Worm (Caenorhabditis elegans): ENCODE results near the gene cest-34.

cest-34 gene

DNA sequence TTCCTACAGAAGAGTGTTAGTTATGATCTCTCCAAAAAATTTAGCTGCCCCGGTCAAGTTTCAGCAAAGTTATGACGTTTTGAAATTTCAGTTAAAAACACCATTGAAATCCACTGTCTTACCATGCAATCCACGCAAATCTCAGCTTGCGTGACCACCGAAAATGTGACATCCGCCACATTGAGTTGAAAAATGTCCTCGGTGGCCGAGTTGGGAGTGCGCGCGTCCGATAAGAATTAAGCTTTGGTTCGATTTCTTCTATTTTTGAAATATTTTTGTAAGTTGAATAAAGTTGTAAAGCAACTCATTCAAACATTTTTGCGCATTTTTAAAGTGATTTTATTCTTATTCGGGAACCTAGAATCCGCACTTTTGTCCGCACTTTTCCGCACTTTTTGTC is 34.5 kb downstream of the cest-34 start:
- TF ChIP-seq madf-6 (GFP tag; IDR thresholded peaks at IDR 0.05) (peak; percentile 63; the same call in 1 of the 2 replicates), rpc-1 (optimal IDR thresholded peaks at IDR 0.05) (peak; percentile 23), rpc-1 (tag; optimal IDR thresholded peaks at IDR 0.05) (peak; percentile 60), hmg-1.2 (GFP tag; IDR thresholded peaks at IDR 0.05) (peak; percentile 56; the same call in 1 of the 2 replicates), D2030.7 (GFP tag; IDR thresholded peaks at IDR 0.05) (0 out of 2 replicates have a peak, but pooled peaks have one; percentile 39), tbp1 (GFP tag; optimal IDR thresholded peaks at IDR 0.05) (peak; percentile 83), madf-8 (GFP tag; conservative IDR thresholded peaks at IDR 0.05) (peak; percentile 30; the same call in 1 of the 2 replicates), B0261.1 (tag; optimal IDR thresholded peaks at IDR 0.05) (peak; percentile 60), attf-3 (GFP tag; conservative IDR thresholded peaks at IDR 0.05) (peak; percentile 50; the same call in 1 of the 2 replicates)

- peak; percentile 88 for TF ChIP-seq attf-3 (GFP tag; conservative IDR thresholded peaks at IDR 0.05)
These were observed 38.3 kb downstream of the cest-34 start for ce11 chrV:6714858-6715257.

ce11 chrV:6718232-6718631 is 41.6 kb downstream of the cest-34 start, which contains the start of gene srg-30:
Gene srg-30, minus strand, starts transcription at chrV:6718332.
- TF ChIP-seq D2030.7 (GFP tag; IDR thresholded peaks at IDR 0.05): no peak
- no peak for TF ChIP-seq lag-1 (GFP tag; IDR thresholded peaks at IDR 0.05)
- no peak for TF ChIP-seq sea-2 (GFP tag; IDR thresholded peaks at IDR 0.05)
- no peak for TF ChIP-seq mcd-1 (GFP tag; IDR thresholded peaks at IDR 0.05)
- TF ChIP-seq F57A8.1 (GFP tag; optimal IDR thresholded peaks at IDR 0.05): no peak
- TF ChIP-seq zim-3 (tag; optimal IDR thresholded peaks at IDR 0.05): no peak
- TF ChIP-seq zfh-2 (GFP tag; conservative IDR thresholded peaks at IDR 0.05): no peak
- TF ChIP-seq mes-4 (tag; optimal IDR thresholded peaks at IDR 0.05): no peak
- TF ChIP-seq T07F8.4 (tag; optimal IDR thresholded peaks at IDR 0.05): no peak
- no peak for TF ChIP-seq ceh-91 (GFP tag; IDR thresholded peaks at IDR 0.05)
- TF ChIP-seq ceh-100 (GFP tag; IDR thresholded peaks at IDR 0.05): no peak
- no peak for TF ChIP-seq B0336.3 (GFP tag; IDR thresholded peaks at IDR 0.05)
- TF ChIP-seq rec-8 (tag; optimal IDR thresholded peaks at IDR 0.05): no peak
- TF ChIP-seq F23B12.7 (tag; optimal IDR thresholded peaks at IDR 0.05; ENCODE audit: insufficient read depth): no peak
- TF ChIP-seq efl-1 (GFP tag; optimal IDR thresholded peaks at IDR 0.05): no peak
- no peak for TF ChIP-seq lsy-27 (tag; optimal IDR thresholded peaks at IDR 0.05; ENCODE audit: borderline replicate concordance, insufficient read depth)

DNA sequence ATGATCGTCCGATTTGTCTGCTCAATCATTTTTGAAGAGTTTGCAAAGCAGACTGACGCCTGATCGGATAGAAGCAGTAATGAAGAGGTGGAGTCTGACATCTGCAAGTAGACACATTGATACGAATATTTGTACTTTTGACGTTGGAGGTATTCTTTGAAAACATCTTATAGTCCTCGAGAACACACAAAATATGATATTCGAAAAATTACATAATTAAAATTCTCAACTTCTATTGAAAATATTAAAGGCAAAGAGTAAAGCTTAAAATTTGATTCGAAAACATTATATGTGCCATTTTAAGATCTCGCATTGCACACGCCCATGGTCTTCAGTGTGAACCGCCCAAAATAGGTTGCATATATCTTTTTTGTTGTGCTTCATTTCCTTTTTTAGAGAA is 45.8 kb downstream of the cest-34 start, which contains the start of gene ZC487.2:
Gene ZC487.2 (minus strand): TSS at position 101 of the 400 bp plus-strand sequence.
- no peak for TF ChIP-seq lag-1 (GFP tag; IDR thresholded peaks at IDR 0.05)
- no peak for TF ChIP-seq fkh-3 (tag; optimal IDR thresholded peaks at IDR 0.05)
- no peak for TF ChIP-seq mel-28 (tag; optimal IDR thresholded peaks at IDR 0.05; ENCODE audit: borderline replicate concordance)
- TF ChIP-seq ccch-3 (GFP tag; optimal IDR thresholded peaks at IDR 0.05): no peak
- no peak for TF ChIP-seq F39B2.1 (GFP tag; IDR thresholded peaks at IDR 0.05)
- no peak for TF ChIP-seq lsy-27 (tag; optimal IDR thresholded peaks at IDR 0.05; ENCODE audit: borderline replicate concordance, insufficient read depth)
- TF ChIP-seq ceh-79 (tag; optimal IDR thresholded peaks at IDR 0.05): no peak
- no peak for TF ChIP-seq ets-4 (GFP tag; optimal IDR thresholded peaks at IDR 0.05)

DNA sequence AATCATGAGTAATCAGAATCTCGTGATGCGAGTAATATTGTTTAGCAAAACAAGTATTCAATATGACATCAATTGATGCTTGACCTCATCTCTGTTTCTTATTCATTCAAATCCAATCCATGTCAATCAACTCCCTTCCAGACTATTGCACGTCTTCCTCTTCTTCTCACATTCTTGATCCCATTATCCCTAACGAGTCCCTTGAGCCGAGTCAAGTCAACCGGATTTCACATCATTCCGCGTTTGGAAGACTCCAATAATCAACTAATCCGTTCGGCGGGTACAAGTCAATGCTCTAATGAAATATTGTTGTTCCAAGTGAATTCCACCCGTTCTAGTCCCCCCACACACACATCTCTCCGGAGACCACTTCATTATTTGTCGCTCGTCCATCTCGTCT is 49.7 kb downstream of the cest-34 start:
- TF ChIP-seq hmg-20 (GFP tag; IDR thresholded peaks at IDR 0.05) (no peak), lsy-27 (tag; optimal IDR thresholded peaks at IDR 0.05; ENCODE audit: borderline replicate concordance, insufficient read depth) (no peak), mcd-1 (GFP tag; IDR thresholded peaks at IDR 0.05) (no peak), lsl-1 (GFP tag; optimal IDR thresholded peaks at IDR 0.05) (no peak), ama-1 (optimal IDR thresholded peaks at IDR 0.05) (no peak), ama-1 (GFP tag; optimal IDR thresholded peaks at IDR 0.05) (no peak), lir-1 (GFP tag; conservative IDR thresholded peaks at IDR 0.05) (no peak), ceh-79 (tag; optimal IDR thresholded peaks at IDR 0.05) (no peak), ccch-3 (GFP tag; optimal IDR thresholded peaks at IDR 0.05) (no peak), mes-4 (tag; optimal IDR thresholded peaks at IDR 0.05) (no peak), mel-28 (tag; optimal IDR thresholded peaks at IDR 0.05; ENCODE audit: borderline replicate concordance) (no peak), unc-62 (GFP tag; optimal IDR thresholded peaks at IDR 0.05) (no peak), F52B5.7 (tag; optimal IDR thresholded peaks at IDR 0.05) (no peak), ztf-28 (GFP tag; IDR thresholded peaks at IDR 0.05) (no peak), him-1 (tag; optimal IDR thresholded peaks at IDR 0.05) (no peak), pha-4 (tag; optimal IDR thresholded peaks at IDR 0.05) (no peak), zfh-2 (GFP tag; conservative IDR thresholded peaks at IDR 0.05) (no peak), snpc-3.4 (tag; optimal IDR thresholded peaks at IDR 0.05) (no peak)
